Worm (Caenorhabditis elegans): ENCODE results near the gene mex-1.

- no peak for TF ChIP-seq fos-1 (tag; optimal IDR thresholded peaks at IDR 0.05)
- TF ChIP-seq egl-27 (tag; optimal IDR thresholded peaks at IDR 0.05) = no peak
- TF ChIP-seq alr-1 (tag; optimal IDR thresholded peaks at IDR 0.05; ENCODE audit: borderline replicate concordance) = no peak
- no peak for TF ChIP-seq nhr-77 (tag; optimal IDR thresholded peaks at IDR 0.05)
- TF ChIP-seq aly-2 (tag; optimal IDR thresholded peaks at IDR 0.05) = no peak
- no peak for TF ChIP-seq nhr-76 (tag; optimal IDR thresholded peaks at IDR 0.05)
- TF ChIP-seq ama-1 (optimal IDR thresholded peaks at IDR 0.05) = no peak
- no peak for TF ChIP-seq ztf-11 (tag; optimal IDR thresholded peaks at IDR 0.05)
- no peak for TF ChIP-seq ztf-4 (tag; optimal IDR thresholded peaks at IDR 0.05)
- TF ChIP-seq grh-1 (GFP tag; IDR thresholded peaks at IDR 0.05) = no peak
- no peak for TF ChIP-seq ceh-88 (GFP tag; IDR thresholded peaks at IDR 0.05)
Measured at ce11 chrII:11952963-11953362, 15.5 kb upstream of the mex-1 start.
